Worm (Caenorhabditis elegans) whole organism, L4 larva: ENCODE data around the gene lips-5.

Experiments
- D1046.2 ChIP-seq: fragments of 200-800 bp; sonication (Bioruptor generic); IDR thresholded peaks from 2 replicates; pipeline ENCODE4 v1.3.6; 2022; ENCODE audit warnings: missing genetic modification characterization, missing compliant biosample characterization
- F44E2.7 ChIP-seq: fragments of 200-800 bp; sonication (Bioruptor generic); IDR thresholded peaks from 2 replicates; pipeline ENCODE4 v2.1.2; 2022; ENCODE audit warnings: missing genetic modification characterization, missing compliant biosample characterization
- T20F7.1 ChIP-seq: fragments of 200-800 bp; sonication (Bioruptor generic); optimal IDR thresholded peaks from 2 replicates; lab custom pipeline; 2018; ENCODE audit warnings: mild to moderate bottlenecking, missing genetic modification characterization, missing compliant biosample characterization
- Y75B8A.6 ChIP-seq: fragments of 200-800 bp; sonication (Bioruptor generic); IDR thresholded peaks from 2 replicates; pipeline ENCODE4 v1.3.6; 2022; ENCODE audit warnings: missing genetic modification reagents, missing genetic modification characterization, missing compliant biosample characterization
- ZK337.2 ChIP-seq: fragments of 200-800 bp; sonication (Bioruptor generic); IDR thresholded peaks from 2 replicates; pipeline ENCODE4 v1.3.6; 2022; ENCODE audit warnings: missing genetic modification reagents, missing genetic modification characterization, missing compliant biosample characterization
- aha-1 ChIP-seq: fragments of 150-350 bp; peaks from one replicate; lab custom pipeline; 2014; ENCODE audit warnings: missing biosample characterization, missing genetic modification characterization
- attf-4 ChIP-seq: sonication (generic microtip); optimal IDR thresholded peaks from 3 replicates; lab custom pipeline; 2017; ENCODE audit warnings: missing biosample characterization, missing genetic modification characterization
- ceh-20 ChIP-seq: fragments of 200-800 bp; sonication (Bioruptor generic); IDR thresholded peaks from 2 replicates; pipeline ENCODE4 v1.3.6; 2022; ENCODE audit warnings: missing genetic modification reagents, missing genetic modification characterization, missing compliant biosample characterization
- ceh-28 ChIP-seq: fragments of 150-350 bp; optimal IDR thresholded peaks from 2 replicates; lab custom pipeline; 2014; ENCODE audit warnings: missing biosample characterization, missing genetic modification reagents, missing genetic modification characterization
- ceh-82 ChIP-seq: sonication (generic microtip); optimal IDR thresholded peaks from 2 replicates; lab custom pipeline; 2017; ENCODE audit warnings: missing biosample characterization, missing genetic modification characterization
- ces-1 ChIP-seq: fragments of 150-350 bp; sonication (generic microtip); optimal IDR thresholded peaks from 4 replicates; lab custom pipeline; 2014; ENCODE audit warnings: missing biosample characterization, missing genetic modification reagents, missing genetic modification characterization
- cey-2 ChIP-seq: sonication (generic microtip); optimal IDR thresholded peaks from 3 replicates; lab custom pipeline; 2017; ENCODE audit warnings: missing genetic modification characterization, mild to moderate bottlenecking, missing compliant biosample characterization, antibody characterized with exemption, borderline replicate concordance; ENCODE audit not compliant: insufficient read depth
- daf-12 ChIP-seq: fragments of 150-350 bp; optimal IDR thresholded peaks from 2 replicates; lab custom pipeline; 2014; ENCODE audit warnings: missing biosample characterization, missing genetic modification reagents, missing genetic modification characterization
- daf-16 ChIP-seq, 3 experiments: sonication (generic microtip); optimal IDR thresholded peaks; 2 replicates each; lab custom pipeline; 2016 to 2017; ENCODE audit warnings: missing genetic modification characterization in 3 of 3, missing genetic modification reagents in 3 of 3, mild to moderate bottlenecking in 2 of 3, missing compliant biosample characterization in 2 of 3, missing biosample characterization in 1 of 3, moderate library complexity in 1 of 3
- daf-19 ChIP-seq: fragments of 200-800 bp; sonication (Bioruptor generic); conservative IDR thresholded peaks from 2 replicates; pipeline ENCODE4 v1.3.6; 2022; ENCODE audit warnings: missing genetic modification characterization, missing compliant biosample characterization
- dmd-6 ChIP-seq: fragments of 200-800 bp; sonication (Bioruptor generic); IDR thresholded peaks from 2 replicates; pipeline ENCODE4 v1.3.6; 2022; ENCODE audit warnings: missing genetic modification reagents, missing genetic modification characterization, missing compliant biosample characterization
- dpl-1 ChIP-seq: fragments of 150-350 bp; optimal IDR thresholded peaks from 2 replicates; lab custom pipeline; 2014; ENCODE audit warnings: missing biosample characterization, missing genetic modification reagents, missing genetic modification characterization
- egl-43 ChIP-seq: fragments of 200-800 bp; sonication (Bioruptor generic); IDR thresholded peaks from 2 replicates; pipeline ENCODE4 v1.3.6; 2022; ENCODE audit warnings: missing genetic modification reagents, missing genetic modification characterization, missing compliant biosample characterization
- fkh-10 ChIP-seq: fragments of 150-350 bp; optimal IDR thresholded peaks from 2 replicates; lab custom pipeline; 2014; ENCODE audit warnings: missing biosample characterization, missing genetic modification reagents, missing genetic modification characterization
- hlh-11 ChIP-seq: fragments of 200-800 bp; sonication (Bioruptor generic); optimal IDR thresholded peaks from 2 replicates; lab custom pipeline; 2018; ENCODE audit warnings: mild to moderate bottlenecking, missing genetic modification characterization, missing compliant biosample characterization
- hlh-30 ChIP-seq: sonication (generic microtip); optimal IDR thresholded peaks from 2 replicates; lab custom pipeline; 2017; ENCODE audit warnings: antibody characterized with exemption, mild to moderate bottlenecking, missing genetic modification characterization, missing compliant biosample characterization; ENCODE audit not compliant: insufficient read depth
- hmg-1.1 ChIP-seq: fragments of 200-800 bp; sonication (Bioruptor generic); IDR thresholded peaks from 2 replicates; pipeline ENCODE4 v1.3.6; 2022; ENCODE audit warnings: missing genetic modification reagents, missing genetic modification characterization, missing compliant biosample characterization
- lin-13 ChIP-seq: fragments of 150-350 bp; optimal IDR thresholded peaks from 2 replicates; lab custom pipeline; 2014; ENCODE audit warnings: missing biosample characterization, missing genetic modification reagents, missing genetic modification characterization
- lin-29 ChIP-seq: fragments of 200-800 bp; sonication (Bioruptor generic); IDR thresholded peaks from 2 replicates; pipeline ENCODE4 v1.3.6; 2022; ENCODE audit warnings: missing genetic modification reagents, missing genetic modification characterization, missing compliant biosample characterization
- lin-38 ChIP-seq: fragments of 200-800 bp; sonication (Bioruptor generic); IDR thresholded peaks from 2 replicates; pipeline ENCODE4 v1.3.6; 2022; ENCODE audit warnings: missing genetic modification reagents, missing genetic modification characterization, missing compliant biosample characterization
- lin-39 ChIP-seq: fragments of 150-350 bp; optimal IDR thresholded peaks from 2 replicates; lab custom pipeline; 2014; ENCODE audit warnings: missing biosample characterization, missing genetic modification reagents, missing genetic modification characterization
- lsy-2 ChIP-seq, 2 experiments: fragments of 150-350 bp in 1 of 2; sonication (generic microtip) in 1 of 2; optimal IDR thresholded peaks; 2 replicates each; lab custom pipeline; 2014 to 2017; ENCODE audit warnings: missing biosample characterization in 2 of 2, missing genetic modification characterization in 2 of 2
- madf-9 ChIP-seq: fragments of 200-800 bp; sonication (Bioruptor generic); conservative IDR thresholded peaks from 2 replicates; pipeline ENCODE4 v1.3.6; 2022; ENCODE audit warnings: missing genetic modification reagents, missing genetic modification characterization, missing compliant biosample characterization
- mdl-1 ChIP-seq, 2 experiments: fragments of 150-350 bp in 1 of 2; sonication (generic microtip) in 1 of 2; optimal IDR thresholded peaks; 2 replicates each; lab custom pipeline; 2014 to 2017; ENCODE audit warnings: missing biosample characterization in 2 of 2, missing genetic modification characterization in 2 of 2
- mdt-29 ChIP-seq: fragments of 200-800 bp; sonication (Bioruptor generic); IDR thresholded peaks from 2 replicates; pipeline ENCODE4 v1.3.6; 2022; ENCODE audit warnings: missing genetic modification reagents, missing genetic modification characterization, missing compliant biosample characterization
- mep-1 ChIP-seq: fragments of 150-350 bp; sonication (generic microtip); optimal IDR thresholded peaks from 3 replicates; lab custom pipeline; 2014; ENCODE audit warnings: missing biosample characterization, missing genetic modification characterization
- mes-2 ChIP-seq: sonication (generic microtip); optimal IDR thresholded peaks from 2 replicates; lab custom pipeline; 2016; ENCODE audit warnings: missing genotype, mild to moderate bottlenecking, missing genetic modification characterization, missing compliant biosample characterization; ENCODE audit not compliant: poor library complexity, severe bottlenecking
- nhr-111 ChIP-seq: fragments of 200-800 bp; sonication (Bioruptor generic); optimal IDR thresholded peaks from 2 replicates; lab custom pipeline; 2018; ENCODE audit warnings: mild to moderate bottlenecking, missing genetic modification characterization, missing compliant biosample characterization
- nhr-25 ChIP-seq: sonication (generic microtip); optimal IDR thresholded peaks from 2 replicates; lab custom pipeline; 2017; ENCODE audit warnings: missing genetic modification characterization, mild to moderate bottlenecking, missing compliant biosample characterization, antibody characterized with exemption, moderate library complexity, borderline replicate concordance; ENCODE audit not compliant: insufficient read depth
- nhr-28 ChIP-seq: fragments of 150-350 bp; optimal IDR thresholded peaks from 2 replicates; lab custom pipeline; 2014; ENCODE audit warnings: missing biosample characterization, missing genetic modification characterization
- nhr-48 ChIP-seq: sonication (generic microtip); optimal IDR thresholded peaks from 2 replicates; lab custom pipeline; 2016; ENCODE audit warnings: mild to moderate bottlenecking, missing genetic modification characterization, missing compliant biosample characterization
- nhr-6 ChIP-seq: fragments of 150-350 bp; optimal IDR thresholded peaks from 2 replicates; lab custom pipeline; 2014; ENCODE audit warnings: missing biosample characterization, missing genetic modification characterization
- nhr-77 ChIP-seq: fragments of 150-350 bp; optimal IDR thresholded peaks from 2 replicates; lab custom pipeline; 2014; ENCODE audit warnings: missing biosample characterization, missing genetic modification characterization
- pqm-1 ChIP-seq: sonication (generic microtip); optimal IDR thresholded peaks from 2 replicates; lab custom pipeline; 2017; ENCODE audit warnings: missing biosample characterization, missing genetic modification characterization
- skn-1 ChIP-seq: fragments of 150-350 bp; optimal IDR thresholded peaks from 2 replicates; lab custom pipeline; 2014; ENCODE audit warnings: missing biosample characterization, missing genetic modification characterization
- snpc-1.2 ChIP-seq: fragments of 200-800 bp; sonication (Bioruptor generic); IDR thresholded peaks from 2 replicates; pipeline ENCODE4 v1.3.6; 2022; ENCODE audit warnings: missing genetic modification reagents, missing genetic modification characterization, missing compliant biosample characterization
- spr-1 ChIP-seq: sonication (generic microtip); optimal IDR thresholded peaks from 2 replicates; lab custom pipeline; 2016; ENCODE audit warnings: mild to moderate bottlenecking, missing genetic modification characterization, missing compliant biosample characterization
- spr-3 ChIP-seq: fragments of 200-800 bp; sonication (Bioruptor generic); optimal IDR thresholded peaks from 2 replicates; lab custom pipeline; 2018; ENCODE audit warnings: mild to moderate bottlenecking, missing genetic modification characterization, missing compliant biosample characterization
- tag-97 ChIP-seq: fragments of 200-800 bp; sonication (Bioruptor generic); IDR thresholded peaks from 2 replicates; pipeline ENCODE4 v1.3.6; 2022; ENCODE audit warnings: missing genetic modification characterization, missing compliant biosample characterization
- unc-130 ChIP-seq: sonication (generic microtip); optimal IDR thresholded peaks from 2 replicates; lab custom pipeline; 2016; ENCODE audit warnings: missing genetic modification reagents, missing genetic modification characterization, missing compliant biosample characterization
- unc-39 ChIP-seq: sonication (generic microtip); optimal IDR thresholded peaks from 2 replicates; lab custom pipeline; 2017; ENCODE audit warnings: missing biosample characterization, missing genetic modification characterization
- zfp-2 ChIP-seq: sonication (generic microtip); optimal IDR thresholded peaks from 2 replicates; lab custom pipeline; 2016; ENCODE audit warnings: mild to moderate bottlenecking, missing genetic modification characterization, missing compliant biosample characterization
- zip-11 ChIP-seq: fragments of 200-800 bp; sonication (Bioruptor generic); IDR thresholded peaks from 2 replicates; pipeline ENCODE4 v1.3.6; 2022; ENCODE audit warnings: missing genetic modification characterization, missing compliant biosample characterization
- ztf-11 ChIP-seq: fragments of 150-350 bp; optimal IDR thresholded peaks from 2 replicates; lab custom pipeline; 2014; ENCODE audit warnings: missing biosample characterization, missing genetic modification characterization

Gene lips-5

DNA sequence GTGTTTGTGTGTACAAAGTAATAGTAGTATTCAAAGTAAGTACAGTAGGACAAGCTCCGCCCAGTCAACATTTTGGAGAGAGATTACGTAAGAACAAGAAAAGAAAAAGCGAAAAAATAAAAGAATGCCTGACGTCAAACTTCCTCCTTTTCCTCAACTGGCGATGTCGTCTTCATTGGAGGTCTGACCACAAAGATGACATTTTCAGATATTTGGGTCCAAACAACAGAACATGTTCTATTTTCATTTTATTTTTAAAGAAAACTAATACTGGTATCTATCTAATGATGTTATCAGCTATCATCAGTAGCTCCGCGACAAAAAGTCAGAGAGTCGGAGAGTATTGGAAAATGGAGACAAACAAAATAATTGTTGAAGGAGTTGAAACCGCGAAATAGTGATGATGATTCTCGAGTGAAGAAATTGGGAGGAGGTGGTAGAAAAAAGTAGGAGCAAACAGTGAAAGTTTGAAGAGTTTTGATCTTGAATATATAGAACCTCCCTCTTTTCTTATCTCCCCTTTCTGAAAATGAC is at the start of gene lips-5:
lips-5 (minus strand) TSS at position 51 of the 534 bp plus-strand sequence.
- TF ChIP-seq Y75B8A.6 (GFP tag; lab: Robert Waterston, UW), result no peak
- peak; percentile 47 for TF ChIP-seq nhr-28 (tag; lab: Kevin White, UChicago)
- TF ChIP-seq nhr-77, result peak; percentile 11
- no peak for TF ChIP-seq daf-19
- TF ChIP-seq pqm-1 (tag; lab: Kevin White, UChicago), result peak; percentile 66
- no peak for TF ChIP-seq ces-1 (GFP tag; lab: Kevin White, UChicago)
- TF ChIP-seq egl-43 (GFP tag; lab: Robert Waterston, UW), result no peak
- no peak for TF ChIP-seq lin-13
- no peak for TF ChIP-seq unc-39
- no peak for TF ChIP-seq daf-16 (GFP tag; optimal IDR thresholded peaks at IDR 0.05; lab: Kevin White, UChicago)
- TF ChIP-seq daf-16 (tag; optimal IDR thresholded peaks at IDR 0.05; lab: Kevin White, UChicago), result peak; percentile 70
- no peak for TF ChIP-seq mdl-1 (tag; optimal IDR thresholded peaks at IDR 0.05; lab: Kevin White, UChicago)

ce11 chrIV:11822454-11822853 is 48.9 kb upstream of the lips-5 start:
- TF ChIP-seq nhr-25 (tag; lab: Kevin White, UChicago), result no peak
- no peak for TF ChIP-seq egl-43 (GFP tag; lab: Robert Waterston, UW)
- TF ChIP-seq nhr-111 (GFP tag; lab: Kevin White, UChicago), result no peak
- no peak for TF ChIP-seq F44E2.7 (GFP tag; lab: Robert Waterston, UW)
- no peak for TF ChIP-seq spr-3 (GFP tag; lab: Kevin White, UChicago)
- TF ChIP-seq ZK337.2 (GFP tag; lab: Robert Waterston, UW), result no peak
- TF ChIP-seq spr-1 (tag; lab: Kevin White, UChicago), result no peak
- no peak for TF ChIP-seq lin-39
- TF ChIP-seq dpl-1, result peak; percentile 87
- TF ChIP-seq mes-2 (tag; lab: Kevin White, UChicago), result peak; percentile 55
- no peak for TF ChIP-seq D1046.2 (GFP tag; lab: Robert Waterston, UW)
- TF ChIP-seq unc-39, result no peak
- TF ChIP-seq aha-1 (tag; lab: Kevin White, UChicago), result peak; percentile 33
- peak; percentile 45 for TF ChIP-seq unc-130
- TF ChIP-seq nhr-77, result no peak
- TF ChIP-seq ceh-82 (tag; lab: Kevin White, UChicago), result no peak
- no peak; the same call in 1 of the 2 replicates for TF ChIP-seq lin-38 (GFP tag; lab: Robert Waterston, UW)
- no peak for TF ChIP-seq cey-2 (tag; lab: Kevin White, UChicago)
- TF ChIP-seq T20F7.1 (GFP tag; lab: Kevin White, UChicago), result no peak
- no peak for TF ChIP-seq tag-97 (GFP tag; lab: Robert Waterston, UW)
- no peak for TF ChIP-seq mdt-29
- TF ChIP-seq ceh-20, result no peak
- no peak for TF ChIP-seq nhr-48 (tag; lab: Kevin White, UChicago)
- no peak for TF ChIP-seq daf-12 (tag; lab: Kevin White, UChicago)
- no peak for TF ChIP-seq ceh-28
- TF ChIP-seq zfp-2 (tag; lab: Kevin White, UChicago), result no peak
- TF ChIP-seq lin-29 (GFP tag; lab: Robert Waterston, UW), result no peak
- TF ChIP-seq madf-9, result no peak
- TF ChIP-seq attf-4 (tag; lab: Kevin White, UChicago), result no peak
- no peak for TF ChIP-seq zip-11
- no peak for TF ChIP-seq fkh-10 (GFP tag; lab: Kevin White, UChicago)
- TF ChIP-seq ztf-11 (tag; lab: Kevin White, UChicago), result no peak
- TF ChIP-seq dmd-6 (GFP tag; lab: Robert Waterston, UW), result no peak
- TF ChIP-seq hlh-11 (tag; lab: Kevin White, UChicago), result no peak
- no peak for TF ChIP-seq mep-1
- peak; percentile 49 for TF ChIP-seq nhr-6 (tag; lab: Kevin White, UChicago)
- peak in 1 of 2 experiments; percentile 56 for TF ChIP-seq lsy-2 (tag; optimal IDR thresholded peaks at IDR 0.05; lab: Kevin White, UChicago)
- TF ChIP-seq skn-1 (tag; lab: Kevin White, UChicago), result no peak
- no peak for TF ChIP-seq hmg-1.1
- no peak for TF ChIP-seq snpc-1.2
- TF ChIP-seq hlh-30, result peak; percentile 34
- TF ChIP-seq daf-16 (GFP tag; optimal IDR thresholded peaks at IDR 0.05; lab: Kevin White, UChicago), result no peak
- peak; percentile 22 for TF ChIP-seq daf-16 (tag; optimal IDR thresholded peaks at IDR 0.05; lab: Kevin White, UChicago)
